Fruit fly (Drosophila melanogaster) whole organism, embryonic: Measurements from ENCODE around the gene slow.

ENCODE experiments used
- Atf-2 ChIP-seq: fragments of 200-800 bp; sonication (Bioruptor generic); optimal IDR thresholded peaks from 2 replicates; lab custom pipeline; 2016; ENCODE audit warnings: missing biosample characterization, missing genetic modification characterization
- B-H2 ChIP-seq: fragments of 200-800 bp; sonication (Bioruptor generic); optimal IDR thresholded peaks from 2 replicates; lab custom pipeline; 2018; ENCODE audit warnings: missing biosample characterization, mild to moderate bottlenecking, missing genetic modification characterization
- CG11695 ChIP-seq: fragments of 200-800 bp; sonication (Bioruptor generic); IDR thresholded peaks from 3 replicates; pipeline ENCODE4 v1.3.6; 2022; ENCODE audit warnings: missing biosample characterization, missing genetic modification characterization
- CG12071 ChIP-seq: fragments of 200-800 bp; sonication (Bioruptor generic); optimal IDR thresholded peaks from 3 replicates; lab custom pipeline; 2018; ENCODE audit warnings: missing biosample characterization, mild to moderate bottlenecking, missing genetic modification characterization
- CG16815 ChIP-seq: fragments of 200-800 bp; sonication (Bioruptor generic); optimal IDR thresholded peaks from 3 replicates; lab custom pipeline; 2017; ENCODE audit warnings: missing biosample characterization, mild to moderate bottlenecking, missing genetic modification characterization
- CG17186 ChIP-seq: fragments of 200-800 bp; sonication (Bioruptor generic); optimal IDR thresholded peaks from 3 replicates; lab custom pipeline; 2017; ENCODE audit warnings: missing biosample characterization, missing genetic modification reagents, missing genetic modification characterization
- CG2120 ChIP-seq: fragments of 200-800 bp; sonication (Bioruptor generic); optimal IDR thresholded peaks from 3 replicates; lab custom pipeline; 2016; ENCODE audit warnings: missing biosample characterization, missing genetic modification characterization
- CG2678 ChIP-seq: fragments of 200-800 bp; sonication (Bioruptor generic); optimal IDR thresholded peaks from 3 replicates; lab custom pipeline; 2019; ENCODE audit warnings: missing biosample characterization, mild to moderate bottlenecking, missing genetic modification characterization, moderate library complexity
- CG2889 ChIP-seq: fragments of 200-800 bp; sonication (Bioruptor generic); IDR thresholded peaks from 3 replicates; pipeline ENCODE4 v1.3.6; 2022; ENCODE audit warnings: missing biosample characterization, missing genetic modification characterization
- CG32532 ChIP-seq: fragments of 200-800 bp; sonication (Bioruptor generic); IDR thresholded peaks from 2 replicates; pipeline ENCODE4 v1.3.6; 2022; ENCODE audit warnings: missing biosample characterization, missing genetic modification characterization
- CG33557 ChIP-seq: fragments of 200-800 bp; sonication (Bioruptor generic); optimal IDR thresholded peaks from 2 replicates; lab custom pipeline; 2019; ENCODE audit warnings: missing biosample characterization, mild to moderate bottlenecking, missing genetic modification characterization, moderate library complexity
- CG34376 ChIP-seq: fragments of 200-800 bp; sonication (Bioruptor generic); optimal IDR thresholded peaks from 2 replicates; lab custom pipeline; 2018; ENCODE audit warnings: missing biosample characterization, mild to moderate bottlenecking, missing genetic modification characterization
- CG3838 ChIP-seq: fragments of 200-800 bp; sonication (Bioruptor generic); optimal IDR thresholded peaks from 3 replicates; lab custom pipeline; 2016; ENCODE audit warnings: missing biosample characterization, missing genetic modification characterization
- CG5245 ChIP-seq: fragments of 200-800 bp; sonication (Bioruptor generic); optimal IDR thresholded peaks from 3 replicates; lab custom pipeline; 2016; ENCODE audit warnings: missing biosample characterization, missing genetic modification characterization
- CG6683 ChIP-seq: fragments of 200-800 bp; sonication (Bioruptor generic); optimal IDR thresholded peaks from 2 replicates; lab custom pipeline; 2017; ENCODE audit warnings: missing biosample characterization, mild to moderate bottlenecking, missing genetic modification characterization, missing genetic modification reagents
- CG9437 ChIP-seq: fragments of 200-800 bp; sonication (Bioruptor generic); optimal IDR thresholded peaks from 2 replicates; lab custom pipeline; 2018; ENCODE audit warnings: missing biosample characterization, mild to moderate bottlenecking, missing genetic modification characterization
- CHES-1-like ChIP-seq: fragments of 200-800 bp; sonication (Bioruptor generic); optimal IDR thresholded peaks from 2 replicates; lab custom pipeline; 2016; ENCODE audit warnings: missing biosample characterization, missing genetic modification characterization
- Chrac-16 ChIP-seq: fragments of 200-800 bp; sonication (Bioruptor generic); optimal IDR thresholded peaks from 3 replicates; lab custom pipeline; 2016; ENCODE audit warnings: missing biosample characterization, missing genetic modification characterization
- D19B ChIP-seq: fragments of 200-800 bp; sonication (Bioruptor generic); optimal IDR thresholded peaks from 2 replicates; lab custom pipeline; 2017; ENCODE audit warnings: missing biosample characterization, mild to moderate bottlenecking, missing genetic modification characterization
- HLH3B ChIP-seq: fragments of 200-800 bp; sonication (Bioruptor generic); IDR thresholded peaks from 2 replicates; pipeline ENCODE4 v1.3.6; 2022; ENCODE audit warnings: missing biosample characterization, missing genetic modification characterization
- HLH54F ChIP-seq: fragments of 200-800 bp; sonication (Bioruptor generic); optimal IDR thresholded peaks from 3 replicates; lab custom pipeline; 2016; ENCODE audit warnings: missing biosample characterization, missing genetic modification characterization
- Lpt ChIP-seq: fragments of >200 bp; optimal IDR thresholded peaks from 2 replicates; lab custom pipeline; 2018; ENCODE audit warnings: missing biosample characterization, missing genetic modification characterization
- Mrtf ChIP-seq: fragments of 200-800 bp; sonication (Bioruptor generic); IDR thresholded peaks from 3 replicates; pipeline ENCODE4 v1.3.6; 2022; ENCODE audit warnings: missing biosample characterization, missing genetic modification characterization
- Sox102F ChIP-seq: fragments of 200-800 bp; sonication (Bioruptor generic); optimal IDR thresholded peaks from 2 replicates; lab custom pipeline; 2018; ENCODE audit warnings: missing biosample characterization, mild to moderate bottlenecking, missing genetic modification characterization, moderate library complexity
- Taf1 ChIP-seq: fragments of 200-800 bp; sonication (Bioruptor generic); IDR thresholded peaks from 2 replicates; pipeline ENCODE4 v1.3.6; 2022; ENCODE audit warnings: missing biosample characterization, missing genetic modification characterization
- Tbp ChIP-seq: fragments of >200 bp; optimal IDR thresholded peaks from 2 replicates; lab custom pipeline; 2018; ENCODE audit warnings: missing biosample characterization, missing genetic modification characterization
- YL-1 ChIP-seq: fragments of 200-800 bp; sonication (Bioruptor generic); optimal IDR thresholded peaks from 3 replicates; lab custom pipeline; 2017; ENCODE audit warnings: missing biosample characterization, mild to moderate bottlenecking, missing genetic modification characterization
- amos ChIP-seq: fragments of 200-800 bp; sonication (Bioruptor generic); IDR thresholded peaks from 2 replicates; pipeline ENCODE4 v1.3.6; 2022; ENCODE audit warnings: missing biosample characterization, missing genetic modification characterization; ENCODE audit not compliant: partially characterized antibody
- bbx ChIP-seq: fragments of 200-800 bp; sonication (Bioruptor generic); IDR thresholded peaks from 2 replicates; pipeline ENCODE4 v1.3.6; 2022; ENCODE audit warnings: missing biosample characterization, missing genetic modification characterization; ENCODE audit not compliant: partially characterized antibody
- bigmax ChIP-seq: fragments of 200-800 bp; sonication (Bioruptor generic); optimal IDR thresholded peaks from 2 replicates; lab custom pipeline; 2018; ENCODE audit warnings: missing biosample characterization, mild to moderate bottlenecking, missing genetic modification characterization
- da ChIP-seq: fragments of 200-800 bp; sonication (Bioruptor generic); optimal IDR thresholded peaks from 2 replicates; lab custom pipeline; 2016; ENCODE audit warnings: missing biosample characterization, missing genetic modification characterization
- dysf ChIP-seq: fragments of 200-800 bp; sonication (Bioruptor generic); IDR thresholded peaks from 3 replicates; pipeline ENCODE4 v1.3.6; 2022; ENCODE audit warnings: missing biosample characterization, missing genetic modification characterization
- ewg ChIP-seq: fragments of 200-800 bp; sonication (Bioruptor generic); optimal IDR thresholded peaks from 3 replicates; lab custom pipeline; 2017; ENCODE audit warnings: mild to moderate bottlenecking, missing biosample characterization, missing genetic modification reagents, missing genetic modification characterization
- fd102C ChIP-seq: fragments of 200-800 bp; sonication (Bioruptor generic); optimal IDR thresholded peaks from 2 replicates; lab custom pipeline; 2018; ENCODE audit warnings: missing biosample characterization, mild to moderate bottlenecking, missing genetic modification characterization, moderate library complexity
- fru ChIP-seq: fragments of >200 bp; optimal IDR thresholded peaks from 2 replicates; lab custom pipeline; 2017
- gt ChIP-seq: fragments of 200-800 bp; sonication (Bioruptor generic); IDR thresholded peaks from 2 replicates; pipeline ENCODE4 v1.3.6; 2022; ENCODE audit warnings: missing biosample characterization, missing genetic modification characterization
- hbn ChIP-seq: fragments of 200-800 bp; sonication (Bioruptor generic); IDR thresholded peaks from 2 replicates; pipeline ENCODE4 v1.3.6; 2022; ENCODE audit warnings: missing biosample characterization, missing genetic modification characterization; ENCODE audit not compliant: partially characterized antibody
- her ChIP-seq: fragments of 200-800 bp; sonication (Bioruptor generic); optimal IDR thresholded peaks from 2 replicates; lab custom pipeline; 2016; ENCODE audit warnings: missing biosample characterization, missing genetic modification characterization
- klu ChIP-seq: fragments of 200-800 bp; sonication (Bioruptor generic); IDR thresholded peaks from 2 replicates; pipeline ENCODE4 v1.3.6; 2022; ENCODE audit warnings: missing biosample characterization, missing genetic modification characterization
- lab ChIP-seq: fragments of 200-800 bp; sonication (Bioruptor generic); optimal IDR thresholded peaks from 3 replicates; lab custom pipeline; 2017; ENCODE audit warnings: missing biosample characterization, missing genetic modification characterization, mild to moderate bottlenecking, moderate library complexity, missing genetic modification reagents
- lilli ChIP-seq: fragments of 200-800 bp; sonication (Bioruptor generic); optimal IDR thresholded peaks from 3 replicates; lab custom pipeline; 2016; ENCODE audit warnings: missing biosample characterization, missing genetic modification characterization
- mirr ChIP-seq: fragments of 200-800 bp; sonication (Bioruptor generic); optimal IDR thresholded peaks from 3 replicates; lab custom pipeline; 2018; ENCODE audit warnings: missing biosample characterization, mild to moderate bottlenecking, missing genetic modification characterization
- pan ChIP-seq, 4 experiments: fragments of >200 bp in 3 of 4; fragments of 200-800 bp in 1 of 4; sonication (Bioruptor generic) in 1 of 4; optimal IDR thresholded peaks in 3 of 4; IDR thresholded peaks in 1 of 4; 2 replicates each; pipeline versions ENCODE4 v1.3.6 to Lab custom; 2017 to 2022; ENCODE audit warnings: missing biosample characterization in 2 of 4, missing genetic modification characterization in 2 of 4, mixed read lengths in 1 of 4
- phol ChIP-seq: fragments of 200-800 bp; sonication (Bioruptor generic); optimal IDR thresholded peaks from 3 replicates; lab custom pipeline; 2018; ENCODE audit warnings: missing biosample characterization, mild to moderate bottlenecking, missing genetic modification characterization, moderate library complexity
- pros ChIP-seq: fragments of 200-800 bp; sonication (Bioruptor generic); optimal IDR thresholded peaks from 3 replicates; lab custom pipeline; 2019; ENCODE audit warnings: missing biosample characterization, mild to moderate bottlenecking, missing genetic modification characterization, moderate library complexity
- sim ChIP-seq: fragments of 200-800 bp; sonication (Bioruptor generic); IDR thresholded peaks from 2 replicates; pipeline ENCODE4 v1.3.6; 2022; ENCODE audit warnings: missing biosample characterization, missing genetic modification characterization
- sima ChIP-seq: fragments of 200-800 bp; sonication (Bioruptor generic); optimal IDR thresholded peaks from 2 replicates; lab custom pipeline; 2016; ENCODE audit warnings: missing biosample characterization, missing genetic modification characterization
- sqz ChIP-seq: fragments of 200-800 bp; sonication (Bioruptor generic); optimal IDR thresholded peaks from 3 replicates; lab custom pipeline; 2018; ENCODE audit warnings: missing biosample characterization, mild to moderate bottlenecking, missing genetic modification characterization
- unpg ChIP-seq: fragments of 200-800 bp; sonication (Bioruptor generic); optimal IDR thresholded peaks from 3 replicates; lab custom pipeline; 2018; ENCODE audit warnings: missing biosample characterization, mild to moderate bottlenecking, missing genetic modification characterization, moderate library complexity
- wdn ChIP-seq: fragments of 200-800 bp; sonication (Bioruptor generic); IDR thresholded peaks from 2 replicates; pipeline ENCODE4 v1.3.6; 2022; ENCODE audit warnings: missing biosample characterization, missing genetic modification characterization
- zfh1 ChIP-seq: fragments of 200-800 bp; sonication (Bioruptor generic); IDR thresholded peaks from 3 replicates; pipeline ENCODE4 v1.3.6; 2022; ENCODE audit warnings: missing biosample characterization, missing genetic modification characterization
- zfh2 ChIP-seq: fragments of 200-800 bp; sonication (Bioruptor generic); optimal IDR thresholded peaks from 2 replicates; lab custom pipeline; 2016; ENCODE audit warnings: missing biosample characterization, missing genetic modification characterization

The slow gene

DNA sequence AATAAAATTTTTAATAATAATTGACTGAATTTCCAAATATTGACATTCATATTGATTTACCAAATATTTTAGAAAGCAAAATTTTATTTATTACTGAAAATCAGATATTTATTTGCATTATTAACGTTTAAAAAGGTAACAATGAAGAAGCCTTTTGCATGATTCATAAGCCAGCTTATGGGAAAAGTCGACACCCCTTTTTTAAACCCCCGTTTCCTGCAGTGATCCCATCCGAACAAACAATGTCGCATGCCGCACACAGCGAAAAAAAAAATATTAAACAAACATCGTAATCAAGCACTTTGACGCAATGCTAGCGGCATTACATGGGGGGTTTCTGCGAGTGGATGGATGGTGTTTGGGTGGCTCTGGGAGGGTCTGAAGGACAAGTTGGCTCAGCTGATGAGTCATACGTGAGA, 30.6 kb upstream of the slow start (continued):
- TF ChIP-seq mirr (GFP tag; lab: Kevin White, UChicago): peak; percentile 57
- TF ChIP-seq gt: no peak
- 0 out of 3 replicates have a peak, but pooled peaks have one; percentile 20 for TF ChIP-seq Mrtf
- no peak for TF ChIP-seq Chrac-16
- TF ChIP-seq zfh1 (GFP tag; lab: Robert Waterston, UW): no peak
- TF ChIP-seq pros (GFP tag; lab: Kevin White, UChicago): no peak
- TF ChIP-seq CG33557 (GFP tag; lab: Kevin White, UChicago): no peak
- TF ChIP-seq YL-1 (GFP tag; lab: Kevin White, UChicago): no peak
- TF ChIP-seq CG6683 (GFP tag; lab: Kevin White, UChicago): no peak
- peak; percentile 77 for TF ChIP-seq lab (GFP tag; lab: Kevin White, UChicago)
- TF ChIP-seq her (GFP tag; lab: Kevin White, UChicago): peak; percentile 45
- TF ChIP-seq CG16815 (GFP tag; lab: Kevin White, UChicago): no peak
- no peak for TF ChIP-seq fd102C (GFP tag; lab: Kevin White, UChicago)
- TF ChIP-seq Sox102F (GFP tag; lab: Kevin White, UChicago): peak; percentile 35
- peak; percentile 17 for TF ChIP-seq unpg (GFP tag; lab: Kevin White, UChicago)
- TF ChIP-seq dysf: peak; percentile 42; the same call in 1 of the 3 replicates
- TF ChIP-seq CG11695 (GFP tag; lab: Robert Waterston, UW): no peak
- no peak for TF ChIP-seq bbx (GFP tag; lab: Robert Waterston, UW)
- TF ChIP-seq CHES-1-like (GFP tag; lab: Kevin White, UChicago): no peak
- no peak for TF ChIP-seq HLH54F (GFP tag; lab: Kevin White, UChicago)
- no peak for TF ChIP-seq hbn (GFP tag; lab: Robert Waterston, UW)
- TF ChIP-seq Taf1: no peak
- no peak for TF ChIP-seq Lpt
- no peak for TF ChIP-seq da (GFP tag; lab: Kevin White, UChicago)
- TF ChIP-seq fru (lab: Kevin White, UChicago): no peak
- TF ChIP-seq Atf-2 (GFP tag; lab: Kevin White, UChicago): no peak
- peak; percentile 61 for TF ChIP-seq CG32532
- no peak for TF ChIP-seq HLH3B (GFP tag; lab: Robert Waterston, UW)
- peak; percentile 39 for TF ChIP-seq lilli (GFP tag; lab: Kevin White, UChicago)
- no peak for TF ChIP-seq Tbp (GFP tag; lab: Kevin White, UChicago)
- TF ChIP-seq CG2120 (GFP tag; lab: Kevin White, UChicago): peak; percentile 60
- no peak for TF ChIP-seq ewg (GFP tag; lab: Kevin White, UChicago)
- TF ChIP-seq CG2678 (tag; lab: Kevin White, UChicago): peak; percentile 61
- TF ChIP-seq CG5245 (GFP tag; lab: Kevin White, UChicago): no peak
- no peak for TF ChIP-seq bigmax (GFP tag; lab: Kevin White, UChicago)
- TF ChIP-seq CG34376 (GFP tag; lab: Kevin White, UChicago): no peak
- TF ChIP-seq amos: no peak
- peak; percentile 51 for TF ChIP-seq zfh2
- no peak for TF ChIP-seq CG2889 (GFP tag; lab: Robert Waterston, UW)
- no peak for TF ChIP-seq CG3838 (GFP tag; lab: Kevin White, UChicago)
- peak; percentile 65 for TF ChIP-seq CG12071 (GFP tag; lab: Kevin White, UChicago)
- TF ChIP-seq phol (tag; lab: Kevin White, UChicago): no peak
- no peak for TF ChIP-seq B-H2 (GFP tag; lab: Kevin White, UChicago)
- no peak for TF ChIP-seq sim (GFP tag; lab: Robert Waterston, UW)
- no peak for TF ChIP-seq CG17186 (GFP tag; lab: Kevin White, UChicago)
- peak; percentile 23 for TF ChIP-seq D19B (GFP tag; lab: Kevin White, UChicago)
- TF ChIP-seq sqz (GFP tag; lab: Kevin White, UChicago): peak; percentile 53
- TF ChIP-seq wdn: peak; percentile 57
- TF ChIP-seq CG9437 (GFP tag; lab: Kevin White, UChicago): peak; percentile 37
- TF ChIP-seq sima (GFP tag; lab: Kevin White, UChicago): no peak
- no peak for TF ChIP-seq klu (GFP tag; lab: Robert Waterston, UW)
- TF ChIP-seq pan (optimal IDR thresholded peaks at IDR 0.05; lab: Kevin White, UChicago): no peak
- TF ChIP-seq pan (GFP tag; optimal IDR thresholded peaks at IDR 0.05 in 1 of 2, IDR thresholded peaks at IDR 0.05 in 1 of 2): no peak
